Worm (Caenorhabditis elegans): Measurements from ENCODE around the gene toe-2.

The toe-2 gene

ce11 chrII:6491817-6492452 lies 29.2 kb downstream of the toe-2 start, which contains the start of the genes T28D9.11 and T28D9.1 (continued):
- TF ChIP-seq ceh-20 (GFP tag; IDR thresholded peaks at IDR 0.05) (peak; percentile 63), hmg-1.1 (GFP tag; IDR thresholded peaks at IDR 0.05) (peak; percentile 81), spr-1 (tag; optimal IDR thresholded peaks at IDR 0.05) (peak; percentile 4), pha-4 (GFP tag; IDR thresholded peaks at IDR 0.05) (no peak), pha-4 (tag; optimal IDR thresholded peaks at IDR 0.05) (no peak), nhr-42 (GFP tag; IDR thresholded peaks at IDR 0.05) (peak; percentile 60; the same call in 1 of the 2 replicates), unc-130 (GFP tag; optimal IDR thresholded peaks at IDR 0.05) (no peak), sdz-12 (GFP tag; optimal IDR thresholded peaks at IDR 0.05) (no peak), pqm-1 (tag; optimal IDR thresholded peaks at IDR 0.05) (no peak), lim-7 (GFP tag; IDR thresholded peaks at IDR 0.05) (peak; percentile 71), zip-2 (tag; optimal IDR thresholded peaks at IDR 0.05) (no peak), ceh-44 (GFP tag; IDR thresholded peaks at IDR 0.05) (no peak), mes-2 (tag; optimal IDR thresholded peaks at IDR 0.05; ENCODE audit: poor library complexity, severe bottlenecking) (peak; percentile 61), zfp-3 (GFP tag; conservative IDR thresholded peaks at IDR 0.05) (no peak), fos-1 (tag; optimal IDR thresholded peaks at IDR 0.05) (no peak), tra-1 (GFP tag; IDR thresholded peaks at IDR 0.05) (no peak), rbr-2 (tag; optimal IDR thresholded peaks at IDR 0.05) (peak; percentile 64), snpc-4 (tag; optimal IDR thresholded peaks at IDR 0.05) (peak; percentile 65), nhr-11 (tag; optimal IDR thresholded peaks at IDR 0.05) (peak; percentile 49), daf-19 (GFP tag; conservative IDR thresholded peaks at IDR 0.05) (no peak), mxl-3 (GFP tag; optimal IDR thresholded peaks at IDR 0.05) (peak; percentile 69), lir-3 (tag; optimal IDR thresholded peaks at IDR 0.05) (no peak), egl-27 (tag; optimal IDR thresholded peaks at IDR 0.05) (no peak), lin-38 (GFP tag; IDR thresholded peaks at IDR 0.05) (peak; percentile 44), mxl-2 (GFP tag; conservative IDR thresholded peaks at IDR 0.05) (no peak), ZK546.5 (tag; optimal IDR thresholded peaks at IDR 0.05) (no peak), php-3 (GFP tag; IDR thresholded peaks at IDR 0.05) (0 out of 2 replicates have a peak, but pooled peaks have one; percentile 36), nhr-25 (tag; optimal IDR thresholded peaks at IDR 0.05; ENCODE audit: borderline replicate concordance, insufficient read depth) (no peak), daf-12 (tag; optimal IDR thresholded peaks at IDR 0.05) (no peak), lin-13 (GFP tag; optimal IDR thresholded peaks at IDR 0.05) (peak; percentile 68), lsy-2 (tag; optimal IDR thresholded peaks at IDR 0.05) (peak; percentile 70 to 77), mdl-1 (tag; optimal IDR thresholded peaks at IDR 0.05) (peak in 1 of 2 experiments; percentile 27), zag-1 (tag; optimal IDR thresholded peaks at IDR 0.05) (no peak), spr-3 (GFP tag; optimal IDR thresholded peaks at IDR 0.05) (no peak), daf-16 (GFP tag; optimal IDR thresholded peaks at IDR 0.05) (no peak), daf-16 (tag; optimal IDR thresholded peaks at IDR 0.05) (no peak), gei-8 (GFP tag; optimal IDR thresholded peaks at IDR 0.05) (no peak), skn-1 (tag; optimal IDR thresholded peaks at IDR 0.05) (no peak), R02D3.7 (tag; optimal IDR thresholded peaks at IDR 0.05) (no peak), ctbp-1 (GFP tag; IDR thresholded peaks at IDR 0.05) (peak; percentile 73), snpc-1.2 (GFP tag; IDR thresholded peaks at IDR 0.05) (0 out of 2 replicates have a peak, but pooled peaks have one; percentile 23), hlh-30 (tag; optimal IDR thresholded peaks at IDR 0.05; ENCODE audit: insufficient read depth) (peak; percentile 22), mep-1 (tag; optimal IDR thresholded peaks at IDR 0.05) (peak; percentile 85), T20F7.1 (GFP tag; optimal IDR thresholded peaks at IDR 0.05) (no peak), set-16 (GFP tag; IDR thresholded peaks at IDR 0.05) (peak; percentile 97), dmd-8 (GFP tag; IDR thresholded peaks at IDR 0.05) (no peak), Y75B8A.6 (GFP tag; IDR thresholded peaks at IDR 0.05) (no peak), nhr-77 (tag; optimal IDR thresholded peaks at IDR 0.05) (no peak), ceh-28 (tag; optimal IDR thresholded peaks at IDR 0.05) (no peak), unc-62 (GFP tag; optimal IDR thresholded peaks at IDR 0.05 in 1 of 2) (peak in 1 of 2 experiments; percentile 48), unc-62 (tag; optimal IDR thresholded peaks at IDR 0.05) (no peak)

Measured in whole organism, L4 larva.